Fruit fly (Drosophila melanogaster) whole organism, embryonic: Measurements from ENCODE around the gene Atac2.

Experiments
- CG1233 ChIP-seq: fragments of 200-800 bp; sonication (Bioruptor generic); optimal IDR thresholded peaks from 4 replicates; lab custom pipeline; 2018; ENCODE audit warnings: missing biosample characterization, mild to moderate bottlenecking, missing genetic modification characterization
- CG14667 ChIP-seq: fragments of 200-800 bp; sonication (Bioruptor generic); IDR thresholded peaks from 2 replicates; pipeline ENCODE4 v1.3.6; 2022; ENCODE audit warnings: missing biosample characterization, missing genetic modification characterization
- CG14710 ChIP-seq: fragments of 200-800 bp; sonication (Bioruptor generic); optimal IDR thresholded peaks from 3 replicates; lab custom pipeline; 2019; ENCODE audit warnings: missing biosample characterization, mild to moderate bottlenecking, missing genetic modification characterization, moderate library complexity
- CG1603 ChIP-seq: fragments of 200-800 bp; sonication (Bioruptor generic); optimal IDR thresholded peaks from 2 replicates; lab custom pipeline; 2019; ENCODE audit warnings: missing biosample characterization, mild to moderate bottlenecking, missing genetic modification characterization, moderate library complexity
- CG17385 ChIP-seq: fragments of 200-800 bp; sonication (Bioruptor generic); optimal IDR thresholded peaks from 3 replicates; lab custom pipeline; 2018; ENCODE audit warnings: missing biosample characterization, mild to moderate bottlenecking, missing genetic modification characterization
- CG30403 ChIP-seq: fragments of 200-800 bp; sonication (Bioruptor generic); optimal IDR thresholded peaks from 3 replicates; lab custom pipeline; 2016; ENCODE audit warnings: missing biosample characterization, missing genetic modification characterization
- CG30431 ChIP-seq: fragments of 200-800 bp; sonication (Bioruptor generic); optimal IDR thresholded peaks from 2 replicates; lab custom pipeline; 2017; ENCODE audit warnings: missing biosample characterization, missing genetic modification characterization
- CG3281 ChIP-seq: fragments of 200-800 bp; sonication (Bioruptor generic); optimal IDR thresholded peaks from 3 replicates; lab custom pipeline; 2017; ENCODE audit warnings: missing biosample characterization, mild to moderate bottlenecking, missing genetic modification characterization
- CG3407 ChIP-seq: fragments of 200-800 bp; sonication (Bioruptor generic); optimal IDR thresholded peaks from 2 replicates; lab custom pipeline; 2018; ENCODE audit warnings: missing biosample characterization, mild to moderate bottlenecking, missing genetic modification characterization
- CG6683 ChIP-seq: fragments of 200-800 bp; sonication (Bioruptor generic); optimal IDR thresholded peaks from 2 replicates; lab custom pipeline; 2017; ENCODE audit warnings: missing biosample characterization, mild to moderate bottlenecking, missing genetic modification characterization, missing genetic modification reagents
- CG6765 ChIP-seq: fragments of 200-800 bp; sonication (Bioruptor generic); optimal IDR thresholded peaks from 3 replicates; lab custom pipeline; 2017; ENCODE audit warnings: missing biosample characterization, mild to moderate bottlenecking, missing genetic modification characterization
- CG8290 ChIP-seq, 3 experiments: fragments of 200-800 bp; sonication (Bioruptor generic); optimal IDR thresholded peaks; 2 replicates each; lab custom pipeline; 2016 to 2019; ENCODE audit warnings: missing biosample characterization in 3 of 3, missing genetic modification characterization in 3 of 3, mild to moderate bottlenecking in 2 of 3, moderate library complexity in 1 of 3
- CoRest ChIP-seq: fragments of 200-800 bp; sonication (Bioruptor generic); optimal IDR thresholded peaks from 3 replicates; lab custom pipeline; 2018; ENCODE audit warnings: missing biosample characterization, mild to moderate bottlenecking, missing genetic modification characterization, moderate library complexity
- D19B ChIP-seq: fragments of 200-800 bp; sonication (Bioruptor generic); optimal IDR thresholded peaks from 2 replicates; lab custom pipeline; 2017; ENCODE audit warnings: missing biosample characterization, mild to moderate bottlenecking, missing genetic modification characterization
- Doc3 ChIP-seq: fragments of 200-800 bp; sonication (Bioruptor generic); IDR thresholded peaks from 3 replicates; pipeline ENCODE4 v1.3.6; 2022; ENCODE audit warnings: missing biosample characterization, missing genetic modification characterization; ENCODE audit not compliant: partially characterized antibody
- Drgx ChIP-seq: fragments of 200-800 bp; sonication (Bioruptor generic); IDR thresholded peaks from 2 replicates; pipeline ENCODE4 v1.3.6; 2022; ENCODE audit warnings: missing biosample characterization, missing genetic modification characterization
- Fer1 ChIP-seq: fragments of 200-800 bp; sonication (Bioruptor generic); optimal IDR thresholded peaks from 2 replicates; lab custom pipeline; 2017; ENCODE audit warnings: missing biosample characterization, mild to moderate bottlenecking, missing genetic modification characterization
- H15 ChIP-seq: fragments of 200-800 bp; sonication (Bioruptor generic); IDR thresholded peaks from 3 replicates; pipeline ENCODE4 v1.3.6; 2022; ENCODE audit warnings: missing biosample characterization, missing genetic modification characterization
- Hand ChIP-seq: fragments of 200-800 bp; sonication (Bioruptor generic); optimal IDR thresholded peaks from 2 replicates; lab custom pipeline; 2017; ENCODE audit warnings: mild to moderate bottlenecking, missing biosample characterization, missing genetic modification reagents, missing genetic modification characterization
- Hmr ChIP-seq: fragments of 200-800 bp; sonication (Bioruptor generic); optimal IDR thresholded peaks from 3 replicates; lab custom pipeline; 2017; ENCODE audit warnings: mild to moderate bottlenecking, missing biosample characterization, missing genetic modification reagents, missing genetic modification characterization
- Hmx ChIP-seq: fragments of 200-800 bp; sonication (Bioruptor generic); optimal IDR thresholded peaks from 2 replicates; lab custom pipeline; 2016; ENCODE audit warnings: missing biosample characterization, missing genetic modification characterization
- Lhr ChIP-seq: fragments of 200-800 bp; sonication (Bioruptor generic); optimal IDR thresholded peaks from 3 replicates; lab custom pipeline; 2017; ENCODE audit warnings: mild to moderate bottlenecking, missing biosample characterization, missing genetic modification reagents, missing genetic modification characterization
- MTF-1 ChIP-seq: fragments of 200-800 bp; sonication (Bioruptor generic); optimal IDR thresholded peaks from 2 replicates; lab custom pipeline; 2018; ENCODE audit warnings: missing biosample characterization, mild to moderate bottlenecking, missing genetic modification characterization, borderline replicate concordance
- Sry-δ ChIP-seq: fragments of 200-800 bp; sonication (Bioruptor generic); optimal IDR thresholded peaks from 2 replicates; lab custom pipeline; 2016; ENCODE audit warnings: missing biosample characterization, missing genetic modification characterization
- Ssrp ChIP-seq: fragments of 200-800 bp; sonication (Bioruptor generic); optimal IDR thresholded peaks from 2 replicates; lab custom pipeline; 2018; ENCODE audit warnings: missing biosample characterization, mild to moderate bottlenecking, missing genetic modification characterization, moderate library complexity
- Usf ChIP-seq: fragments of 200-800 bp; sonication (Bioruptor generic); optimal IDR thresholded peaks from 2 replicates; lab custom pipeline; 2017; ENCODE audit warnings: missing genotype, missing biosample characterization, missing genetic modification characterization
- ap ChIP-seq: fragments of 200-800 bp; sonication (Bioruptor generic); IDR thresholded peaks from 2 replicates; pipeline ENCODE4 v1.3.6; 2022; ENCODE audit warnings: missing biosample characterization, missing genetic modification characterization
- ase ChIP-seq: fragments of 200-800 bp; sonication (Bioruptor generic); IDR thresholded peaks from 3 replicates; pipeline ENCODE4 v1.3.6; 2022; ENCODE audit warnings: missing biosample characterization, missing genetic modification characterization
- bab2 ChIP-seq: fragments of 200-800 bp; sonication (Bioruptor generic); optimal IDR thresholded peaks from 2 replicates; lab custom pipeline; 2016; ENCODE audit warnings: missing biosample characterization, missing genetic modification characterization
- bigmax ChIP-seq: fragments of 200-800 bp; sonication (Bioruptor generic); optimal IDR thresholded peaks from 2 replicates; lab custom pipeline; 2018; ENCODE audit warnings: missing biosample characterization, mild to moderate bottlenecking, missing genetic modification characterization
- btn ChIP-seq: fragments of 200-800 bp; sonication (Bioruptor generic); optimal IDR thresholded peaks from 2 replicates; lab custom pipeline; 2016; ENCODE audit warnings: missing biosample characterization, missing genetic modification characterization
- caup ChIP-seq: fragments of 200-800 bp; sonication (Bioruptor generic); optimal IDR thresholded peaks from 3 replicates; lab custom pipeline; 2017; ENCODE audit warnings: missing biosample characterization, mild to moderate bottlenecking, missing genetic modification characterization, moderate library complexity; ENCODE audit not compliant: severe bottlenecking
- disco-r ChIP-seq: fragments of 200-800 bp; sonication (Bioruptor generic); optimal IDR thresholded peaks from 2 replicates; lab custom pipeline; 2016; ENCODE audit warnings: missing biosample characterization, missing genetic modification characterization
- dmrt11E ChIP-seq: fragments of 200-800 bp; sonication (Bioruptor generic); optimal IDR thresholded peaks from 3 replicates; lab custom pipeline; 2018; ENCODE audit warnings: missing biosample characterization, mild to moderate bottlenecking, missing genetic modification characterization, moderate library complexity
- dpn ChIP-seq, 2 experiments: fragments of 200-800 bp; sonication (Bioruptor generic); optimal IDR thresholded peaks; 3 replicates each; lab custom pipeline; 2016; ENCODE audit warnings: missing biosample characterization in 2 of 2, missing genetic modification characterization in 2 of 2
- dysf ChIP-seq: fragments of 200-800 bp; sonication (Bioruptor generic); IDR thresholded peaks from 3 replicates; pipeline ENCODE4 v1.3.6; 2022; ENCODE audit warnings: missing biosample characterization, missing genetic modification characterization
- ems ChIP-seq: fragments of 200-800 bp; sonication (Bioruptor generic); optimal IDR thresholded peaks from 3 replicates; lab custom pipeline; 2016; ENCODE audit warnings: missing biosample characterization, missing genetic modification characterization
- fd3F ChIP-seq: fragments of 200-800 bp; sonication (Bioruptor generic); optimal IDR thresholded peaks from 2 replicates; lab custom pipeline; 2018; ENCODE audit warnings: missing biosample characterization, mild to moderate bottlenecking, missing genetic modification characterization, moderate library complexity
- gem ChIP-seq: fragments of 200-800 bp; sonication (Bioruptor generic); optimal IDR thresholded peaks from 2 replicates; lab custom pipeline; 2019; ENCODE audit warnings: missing biosample characterization, mild to moderate bottlenecking, missing genetic modification characterization, moderate library complexity
- grau ChIP-seq: fragments of 200-800 bp; optimal IDR thresholded peaks from 3 replicates; lab custom pipeline; 2019; ENCODE audit warnings: missing biosample characterization, mild to moderate bottlenecking, missing genetic modification characterization, moderate library complexity
- kni ChIP-seq: fragments of 200-800 bp; sonication (Bioruptor generic); optimal IDR thresholded peaks from 3 replicates; lab custom pipeline; 2017; ENCODE audit warnings: mild to moderate bottlenecking, missing biosample characterization, missing genetic modification reagents, missing genetic modification characterization
- nerfin-2 ChIP-seq: fragments of 200-800 bp; sonication (Bioruptor generic); IDR thresholded peaks from 2 replicates; pipeline ENCODE4 v1.3.6; 2022; ENCODE audit warnings: missing biosample characterization, missing genetic modification characterization; ENCODE audit not compliant: partially characterized antibody
- nmo ChIP-seq: fragments of 200-800 bp; sonication (Bioruptor generic); optimal IDR thresholded peaks from 2 replicates; lab custom pipeline; 2018; ENCODE audit warnings: missing biosample characterization, mild to moderate bottlenecking, missing genetic modification characterization, moderate library complexity
- pho ChIP-seq: fragments of 200-800 bp; sonication (Bioruptor generic); optimal IDR thresholded peaks from 2 replicates; lab custom pipeline; 2016; ENCODE audit warnings: missing biosample characterization, missing genetic modification characterization
- seq ChIP-seq: fragments of 200-800 bp; sonication (Bioruptor generic); IDR thresholded peaks from 2 replicates; pipeline ENCODE4 v1.3.6; 2022; ENCODE audit warnings: missing biosample characterization, missing genetic modification characterization
- slp2 ChIP-seq: fragments of 200-800 bp; sonication (Bioruptor generic); optimal IDR thresholded peaks from 2 replicates; lab custom pipeline; 2016; ENCODE audit warnings: missing biosample characterization, missing genetic modification characterization
- sob ChIP-seq: fragments of 200-800 bp; sonication (Bioruptor generic); IDR thresholded peaks from 2 replicates; pipeline ENCODE4 v1.3.6; 2022; ENCODE audit warnings: missing biosample characterization, missing genetic modification characterization
- stc ChIP-seq: fragments of 200-800 bp; sonication (Bioruptor generic); IDR thresholded peaks from 2 replicates; pipeline ENCODE4 v1.3.6; 2022; ENCODE audit warnings: missing biosample characterization, missing genetic modification characterization
- tin ChIP-seq: fragments of 200-800 bp; sonication (Bioruptor generic); optimal IDR thresholded peaks from 3 replicates; lab custom pipeline; 2016; ENCODE audit warnings: missing biosample characterization, missing genetic modification characterization
- unpg ChIP-seq: fragments of 200-800 bp; sonication (Bioruptor generic); optimal IDR thresholded peaks from 3 replicates; lab custom pipeline; 2018; ENCODE audit warnings: missing biosample characterization, mild to moderate bottlenecking, missing genetic modification characterization, moderate library complexity

Atac2 gene

dm6 chr2L:18616019-18616418, 4.0 kb upstream of the Atac2 start, which contains the start of gene IFT46 (continued):
- TF ChIP-seq CG30403 (GFP tag; lab: Kevin White, UChicago) = peak; percentile 13
- no peak for TF ChIP-seq CG1233
- TF ChIP-seq caup (GFP tag; lab: Kevin White, UChicago) = no peak
- no peak for TF ChIP-seq nmo (GFP tag; lab: Kevin White, UChicago)
- TF ChIP-seq MTF-1 (GFP tag; lab: Kevin White, UChicago) = no peak
- TF ChIP-seq Sry-δ (GFP tag; lab: Kevin White, UChicago) = no peak
- TF ChIP-seq H15 (GFP tag; lab: Robert Waterston, UW) = 0 out of 3 replicates have a peak, but pooled peaks have one; percentile 23
- no peak for TF ChIP-seq ems (GFP tag; lab: Kevin White, UChicago)
- no peak for TF ChIP-seq Ssrp (tag; lab: Kevin White, UChicago)
- no peak for TF ChIP-seq dysf (GFP tag; lab: Robert Waterston, UW)
- TF ChIP-seq dmrt11E (tag; lab: Kevin White, UChicago) = peak; percentile 32
- no peak for TF ChIP-seq CoRest
- no peak for TF ChIP-seq gem (tag; lab: Kevin White, UChicago)
- TF ChIP-seq CG3407 (GFP tag; lab: Kevin White, UChicago) = no peak
- no peak for TF ChIP-seq ase
- no peak for TF ChIP-seq CG3281
- TF ChIP-seq stc = no peak
- TF ChIP-seq Hand (GFP tag; lab: Kevin White, UChicago) = no peak
- TF ChIP-seq kni (GFP tag; lab: Kevin White, UChicago) = no peak
- no peak for TF ChIP-seq grau (tag; lab: Kevin White, UChicago)
- no peak for TF ChIP-seq Hmr (GFP tag; lab: Kevin White, UChicago)
- no peak for TF ChIP-seq CG8290 (GFP tag; optimal IDR thresholded peaks at IDR 0.05; lab: Kevin White, UChicago)
- no peak for TF ChIP-seq CG8290 (tag; optimal IDR thresholded peaks at IDR 0.05; lab: Kevin White, UChicago)
- no peak for TF ChIP-seq Drgx (GFP tag; lab: Robert Waterston, UW)
- TF ChIP-seq fd3F (GFP tag; lab: Kevin White, UChicago) = no peak
- TF ChIP-seq pho = no peak
- TF ChIP-seq btn (GFP tag; lab: Kevin White, UChicago) = no peak
- TF ChIP-seq nerfin-2 (GFP tag; lab: Robert Waterston, UW) = no peak
- peak; percentile 8 for TF ChIP-seq tin (GFP tag; lab: Kevin White, UChicago)
- no peak for TF ChIP-seq bigmax
- no peak for TF ChIP-seq CG30431
- no peak for TF ChIP-seq Hmx (GFP tag; lab: Kevin White, UChicago)
- TF ChIP-seq CG1603 = peak; percentile 13
- no peak for TF ChIP-seq Fer1 (GFP tag; lab: Kevin White, UChicago)
- no peak for TF ChIP-seq CG14667 (GFP tag; lab: Robert Waterston, UW)
- TF ChIP-seq disco-r (GFP tag; lab: Kevin White, UChicago) = no peak
- no peak for TF ChIP-seq CG6765 (GFP tag; lab: Kevin White, UChicago)
- peak; percentile 25 for TF ChIP-seq bab2 (GFP tag; lab: Kevin White, UChicago)
- no peak for TF ChIP-seq Lhr (GFP tag; lab: Kevin White, UChicago)
- TF ChIP-seq ap (GFP tag; lab: Robert Waterston, UW) = no peak
- TF ChIP-seq sob (GFP tag; lab: Robert Waterston, UW) = no peak
- TF ChIP-seq unpg (GFP tag; lab: Kevin White, UChicago) = no peak
- TF ChIP-seq CG17385 (GFP tag; lab: Kevin White, UChicago) = no peak
- TF ChIP-seq Doc3 (GFP tag; lab: Robert Waterston, UW) = no peak
- peak; percentile 1 for TF ChIP-seq CG14710 (tag; lab: Kevin White, UChicago)
- TF ChIP-seq CG6683 (GFP tag; lab: Kevin White, UChicago) = no peak
- TF ChIP-seq D19B (GFP tag; lab: Kevin White, UChicago) = no peak
- no peak for TF ChIP-seq slp2
- 0 out of 2 replicates have a peak, but pooled peaks have one; percentile 25 for TF ChIP-seq seq (GFP tag; lab: Robert Waterston, UW)
- TF ChIP-seq dpn (GFP tag; optimal IDR thresholded peaks at IDR 0.05; lab: Kevin White, UChicago) = peak; percentile 24 to 26
- TF ChIP-seq Usf (GFP tag; lab: Kevin White, UChicago) = no peak
